Fruit fly (Drosophila melanogaster): ENCODE data around the gene Glut1.

DNA sequence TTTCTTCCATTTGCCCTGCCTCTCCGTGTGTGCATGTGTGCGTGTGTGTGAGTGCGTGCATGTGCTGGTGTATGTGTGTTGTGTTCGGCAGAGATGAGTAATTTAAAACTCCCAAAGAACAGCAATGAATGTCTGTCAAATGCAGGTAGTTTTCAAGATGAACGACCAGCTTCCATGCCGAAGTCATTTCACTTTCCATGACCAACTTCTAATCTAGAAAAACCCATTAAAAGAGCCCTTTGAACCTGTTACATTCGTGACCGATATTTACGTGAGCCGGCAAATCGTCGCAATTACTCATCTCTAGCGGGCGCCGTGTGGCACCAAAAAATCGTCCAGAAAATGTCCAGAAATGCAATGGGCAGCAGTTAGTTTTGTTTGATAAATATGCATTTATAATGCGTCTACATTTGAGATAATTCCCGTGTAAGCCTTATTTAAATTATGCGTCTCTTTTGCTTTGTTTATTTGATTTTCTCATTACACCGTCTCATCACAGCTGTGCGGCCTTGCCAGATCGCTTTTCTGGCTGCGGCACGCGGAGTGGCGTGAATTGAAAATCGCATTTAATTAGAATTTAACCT lies 41.4 kb upstream of the Glut1 start:
- no peak for TF ChIP-seq CTCF (optimal IDR thresholded peaks at IDR 0.05)
- TF ChIP-seq CG8478 (optimal IDR thresholded peaks at IDR 0.05) = no peak

Measured in S2 (cell line).